Worm (Caenorhabditis elegans) whole organism, young adult: ENCODE measurements around the gene sax-2.

ENCODE experiments used
- B0261.1 ChIP-seq: sonication (generic microtip); optimal IDR thresholded peaks from 2 replicates; lab custom pipeline; 2016; ENCODE audit warnings: mild to moderate bottlenecking, missing genetic modification characterization, moderate library complexity, missing compliant biosample characterization
- C17E4.6 ChIP-seq: fragments of 200-800 bp; sonication (Bioruptor generic); IDR thresholded peaks from 2 replicates; pipeline ENCODE4 v1.3.6; 2022; ENCODE audit warnings: missing genetic modification reagents, missing genetic modification characterization, missing compliant biosample characterization
- D2030.7 ChIP-seq: fragments of 200-800 bp; sonication (Bioruptor generic); IDR thresholded peaks from 2 replicates; pipeline ENCODE4 v1.3.6; 2022; ENCODE audit warnings: missing genetic modification reagents, missing genetic modification characterization, missing compliant biosample characterization
- F22D6.2 ChIP-seq: sonication (generic microtip); optimal IDR thresholded peaks from 2 replicates; lab custom pipeline; 2016; ENCODE audit warnings: mild to moderate bottlenecking, missing genetic modification characterization, missing compliant biosample characterization
- F52B5.7 ChIP-seq: sonication (generic microtip); optimal IDR thresholded peaks from 2 replicates; lab custom pipeline; 2016; ENCODE audit warnings: mild to moderate bottlenecking, missing genetic modification characterization, missing compliant biosample characterization
- Y95B8A.8 ChIP-seq: fragments of 200-800 bp; sonication (Bioruptor generic); IDR thresholded peaks from 2 replicates; pipeline ENCODE4 v1.3.6; 2022; ENCODE audit warnings: missing genetic modification reagents, missing genetic modification characterization, missing compliant biosample characterization
- ZK185.1 ChIP-seq: sonication (generic microtip); optimal IDR thresholded peaks from 2 replicates; lab custom pipeline; 2016; ENCODE audit warnings: mild to moderate bottlenecking, missing genetic modification characterization, missing compliant biosample characterization; ENCODE audit not compliant: poor library complexity, severe bottlenecking
- ama-1 ChIP-seq, 3 experiments: fragments of 150-350 bp in 1 of 3; sonication (generic microtip) in 2 of 3; optimal IDR thresholded peaks; 2 replicates each; lab custom pipeline; 2014 to 2018; ENCODE audit warnings: missing biosample characterization in 2 of 3, missing genetic modification characterization in 2 of 3, missing genetic modification reagents in 2 of 3
- aptf-2 ChIP-seq: fragments of 200-800 bp; sonication (Bioruptor generic); conservative IDR thresholded peaks from 2 replicates; pipeline ENCODE4 v1.3.6; 2022; ENCODE audit warnings: missing genetic modification reagents, missing genetic modification characterization, missing compliant biosample characterization
- attf-3 ChIP-seq: fragments of 200-800 bp; sonication (Bioruptor generic); conservative IDR thresholded peaks from 2 replicates; pipeline ENCODE4 v1.3.6; 2022; ENCODE audit warnings: missing genetic modification reagents, missing genetic modification characterization, missing compliant biosample characterization
- attf-5 ChIP-seq: fragments of 200-800 bp; sonication (Bioruptor generic); optimal IDR thresholded peaks from 2 replicates; lab custom pipeline; 2018; ENCODE audit warnings: mild to moderate bottlenecking, missing genetic modification characterization, missing compliant biosample characterization
- cebp-1 ChIP-seq, 2 experiments: fragments of 200-800 bp in 1 of 2; sonication (Bioruptor generic) in 1 of 2; sonication (generic microtip) in 1 of 2; IDR thresholded peaks in 1 of 2; optimal IDR thresholded peaks in 1 of 2; 2 replicates each; pipeline versions ENCODE4 v1.3.6 to Lab custom; 2017 to 2022; ENCODE audit warnings: missing compliant biosample characterization in 2 of 2, missing genetic modification characterization in 2 of 2, mild to moderate bottlenecking in 1 of 2, missing genetic modification reagents in 1 of 2, moderate library complexity in 1 of 2
- cebp-2 ChIP-seq: fragments of 200-800 bp; sonication (Bioruptor generic); IDR thresholded peaks from 2 replicates; pipeline ENCODE4 v1.3.6; 2022; ENCODE audit warnings: missing genetic modification characterization, missing compliant biosample characterization
- ceh-100 ChIP-seq: fragments of 200-800 bp; sonication (Bioruptor generic); IDR thresholded peaks from 2 replicates; pipeline ENCODE4 v1.3.6; 2022; ENCODE audit warnings: missing genetic modification reagents, missing genetic modification characterization, missing compliant biosample characterization
- ceh-40 ChIP-seq: fragments of 200-800 bp; sonication (Bioruptor generic); IDR thresholded peaks from 2 replicates; pipeline ENCODE4 v1.3.6; 2022; ENCODE audit warnings: missing genetic modification characterization, missing compliant biosample characterization
- ceh-79 ChIP-seq: sonication (generic microtip); optimal IDR thresholded peaks from 2 replicates; lab custom pipeline; 2017; ENCODE audit warnings: mild to moderate bottlenecking, missing genetic modification characterization, missing compliant biosample characterization
- dox-1 ChIP-seq: fragments of 200-800 bp; sonication (Bioruptor generic); IDR thresholded peaks from 2 replicates; pipeline ENCODE4 v1.3.6; 2022; ENCODE audit warnings: missing genetic modification reagents, missing genetic modification characterization, missing compliant biosample characterization
- ekl-4 ChIP-seq: fragments of 200-800 bp; sonication (Bioruptor generic); IDR thresholded peaks from 2 replicates; pipeline ENCODE4 v1.3.6; 2022; ENCODE audit warnings: missing genetic modification reagents, missing genetic modification characterization, missing compliant biosample characterization
- ets-4 ChIP-seq: fragments of 200-800 bp; sonication (Bioruptor generic); optimal IDR thresholded peaks from 2 replicates; lab custom pipeline; 2018; ENCODE audit warnings: mild to moderate bottlenecking, missing genetic modification characterization, missing compliant biosample characterization
- him-1 ChIP-seq: sonication (generic microtip); optimal IDR thresholded peaks from 2 replicates; lab custom pipeline; 2016; ENCODE audit warnings: missing genotype, missing genetic modification reagents, missing genetic modification characterization, missing compliant biosample characterization
- let-607 ChIP-seq, 2 experiments: fragments of 200-800 bp in 1 of 2; sonication (Bioruptor generic) in 1 of 2; sonication (generic microtip) in 1 of 2; optimal IDR thresholded peaks; 2 replicates each; lab custom pipeline; 2016 to 2018; ENCODE audit warnings: mild to moderate bottlenecking in 2 of 2, missing compliant biosample characterization in 2 of 2, missing genetic modification characterization in 2 of 2, moderate library complexity in 2 of 2, missing genotype in 1 of 2
- lir-1 ChIP-seq: fragments of 200-800 bp; sonication (Bioruptor generic); conservative IDR thresholded peaks from 2 replicates; pipeline ENCODE4 v1.3.6; 2022; ENCODE audit warnings: missing genetic modification reagents, missing genetic modification characterization, missing compliant biosample characterization
- madf-10 ChIP-seq: sonication (generic microtip); optimal IDR thresholded peaks from 2 replicates; lab custom pipeline; 2016; ENCODE audit warnings: mild to moderate bottlenecking, missing genetic modification characterization, missing compliant biosample characterization
- nhr-179 ChIP-seq: sonication (generic microtip); optimal IDR thresholded peaks from 2 replicates; lab custom pipeline; 2016; ENCODE audit warnings: mild to moderate bottlenecking, missing genetic modification characterization, missing compliant biosample characterization
- nhr-27 ChIP-seq: fragments of 200-800 bp; sonication (Bioruptor generic); optimal IDR thresholded peaks from 2 replicates; lab custom pipeline; 2018; ENCODE audit warnings: mild to moderate bottlenecking, missing genetic modification characterization, moderate library complexity, missing compliant biosample characterization
- nhr-80 ChIP-seq: sonication (generic microtip); optimal IDR thresholded peaks from 2 replicates; lab custom pipeline; 2016; ENCODE audit warnings: missing genetic modification characterization, missing compliant biosample characterization
- rcor-1 ChIP-seq: fragments of 200-800 bp; sonication (Bioruptor generic); IDR thresholded peaks from 2 replicates; pipeline ENCODE4 v1.3.6; 2022; ENCODE audit warnings: missing genetic modification reagents, missing genetic modification characterization, missing compliant biosample characterization
- snpc-3.4 ChIP-seq: sonication (generic microtip); optimal IDR thresholded peaks from 2 replicates; lab custom pipeline; 2017; ENCODE audit warnings: missing genetic modification characterization, mild to moderate bottlenecking, missing compliant biosample characterization, antibody characterized with exemption, moderate library complexity, missing genotype, missing genetic modification reagents
- somi-1 ChIP-seq: fragments of 200-800 bp; sonication (Bioruptor generic); optimal IDR thresholded peaks from 2 replicates; lab custom pipeline; 2018; ENCODE audit warnings: mild to moderate bottlenecking, missing genetic modification characterization, missing compliant biosample characterization
- tlf-1 ChIP-seq: fragments of 200-800 bp; sonication (Bioruptor generic); optimal IDR thresholded peaks from 2 replicates; lab custom pipeline; 2018; ENCODE audit warnings: mild to moderate bottlenecking, missing genetic modification characterization, missing compliant biosample characterization
- ztf-22 ChIP-seq: fragments of 200-800 bp; sonication (Bioruptor generic); optimal IDR thresholded peaks from 2 replicates; lab custom pipeline; 2018; ENCODE audit warnings: mild to moderate bottlenecking, missing genetic modification characterization, moderate library complexity, missing compliant biosample characterization
- ztf-28 ChIP-seq: fragments of 200-800 bp; sonication (Bioruptor generic); IDR thresholded peaks from 2 replicates; pipeline ENCODE4 v1.3.6; 2022; ENCODE audit warnings: missing genetic modification reagents, missing genetic modification characterization, missing compliant biosample characterization

sax-2 gene

ce11 chrIII:5144169-5144568 lies 34.7 kb downstream of the sax-2 start:
- no peak for TF ChIP-seq nhr-179 (tag; lab: Kevin White, UChicago)
- no peak for TF ChIP-seq F22D6.2 (tag; lab: Kevin White, UChicago)
- TF ChIP-seq ceh-100, result no peak
- no peak for TF ChIP-seq aptf-2 (GFP tag; lab: Robert Waterston, UW)
- TF ChIP-seq, all 124 proteins: peak for 0

ce11 chrIII:5145874-5146273 lies 36.4 kb downstream of the sax-2 start:
- TF ChIP-seq ztf-28 (GFP tag; lab: Robert Waterston, UW), result no peak
- TF ChIP-seq F52B5.7 (tag; lab: Kevin White, UChicago), result no peak
- no peak for TF ChIP-seq D2030.7 (GFP tag; lab: Robert Waterston, UW)
- TF ChIP-seq madf-10 (tag; lab: Kevin White, UChicago), result no peak
- no peak for TF ChIP-seq attf-3 (GFP tag; lab: Robert Waterston, UW)
- no peak for TF ChIP-seq let-607 (tag; optimal IDR thresholded peaks at IDR 0.05; lab: Kevin White, UChicago)
- TF ChIP-seq nhr-80, result peak; percentile 41

ce11 chrIII:5146749-5147148 lies 37.2 kb downstream of the sax-2 start:
- TF ChIP-seq dox-1 (GFP tag; lab: Robert Waterston, UW) (0 out of 2 replicates have a peak, but pooled peaks have one; percentile 34), ceh-79 (no peak), cebp-1 (GFP tag; IDR thresholded peaks at IDR 0.05; lab: Robert Waterston, UW) (no peak), cebp-1 (tag; optimal IDR thresholded peaks at IDR 0.05; lab: Kevin White, UChicago) (peak; percentile 8), C17E4.6 (GFP tag; lab: Robert Waterston, UW) (0 out of 2 replicates have a peak, but pooled peaks have one; percentile 10), ets-4 (GFP tag; lab: Kevin White, UChicago) (peak; percentile 19), attf-5 (GFP tag; lab: Kevin White, UChicago) (no peak), nhr-80 (peak; percentile 74), ztf-22 (peak; percentile 66)

ce11 chrIII:5147445-5147844 lies 37.9 kb downstream of the sax-2 start:
- TF ChIP-seq dox-1 (GFP tag; lab: Robert Waterston, UW), result no peak
- peak; percentile 40 for TF ChIP-seq nhr-80

- no peak for TF ChIP-seq nhr-27 (tag; lab: Kevin White, UChicago)
- TF ChIP-seq rcor-1 (GFP tag; lab: Robert Waterston, UW), result no peak
- no peak for TF ChIP-seq D2030.7 (GFP tag; lab: Robert Waterston, UW)
- no peak for TF ChIP-seq ekl-4 (GFP tag; lab: Robert Waterston, UW)
- TF ChIP-seq ceh-40 (GFP tag; lab: Robert Waterston, UW), result no peak
- TF ChIP-seq, all 124 proteins: peak for 0
Measured at ce11 chrIII:5149478-5149877, 40.0 kb downstream of the sax-2 start, which contains the start of gene Y54H5A.2. Y54H5A.2 (minus strand) TSS chrIII:5149578.

- TF ChIP-seq D2030.7 (GFP tag; lab: Robert Waterston, UW) (no peak), madf-10 (tag; lab: Kevin White, UChicago) (no peak), him-1 (no peak), aptf-2 (GFP tag; lab: Robert Waterston, UW) (no peak), let-607 (tag; optimal IDR thresholded peaks at IDR 0.05; lab: Kevin White, UChicago) (no peak), nhr-27 (tag; lab: Kevin White, UChicago) (no peak), ama-1 (optimal IDR thresholded peaks at IDR 0.05; lab: Kevin White, UChicago) (no peak), ama-1 (GFP tag; optimal IDR thresholded peaks at IDR 0.05; lab: Kevin White, UChicago) (no peak), Y95B8A.8 (GFP tag; lab: Robert Waterston, UW) (no peak), lir-1 (GFP tag; lab: Robert Waterston, UW) (no peak), ceh-40 (GFP tag; lab: Robert Waterston, UW) (no peak), cebp-2 (GFP tag; lab: Robert Waterston, UW) (no peak), snpc-3.4 (tag; lab: Kevin White, UChicago) (no peak), B0261.1 (tag; lab: Kevin White, UChicago) (no peak), tlf-1 (GFP tag; lab: Kevin White, UChicago) (no peak), ZK185.1 (tag; lab: Kevin White, UChicago) (no peak), somi-1 (no peak)
- TF ChIP-seq, all 124 proteins: peak for 0
Measured at ce11 chrIII:5150012-5150411, 40.5 kb downstream of the sax-2 start.
